Fruit fly (Drosophila melanogaster) whole organism, pupa: ENCODE measurements around the gene CG13926.

Source experiments
- CG10348 ChIP-seq: fragments of 200-800 bp; sonication (Bioruptor generic); IDR thresholded peaks from 2 replicates; pipeline ENCODE4 v1.3.6; 2022; ENCODE audit warnings: missing biosample characterization, missing genetic modification characterization
- CG12605 ChIP-seq: fragments of 200-800 bp; sonication (Bioruptor generic); IDR thresholded peaks from 2 replicates; pipeline ENCODE4 v1.3.6; 2022; ENCODE audit warnings: missing biosample characterization, missing genetic modification characterization
- CG13204 ChIP-seq: fragments of 200-800 bp; sonication (Bioruptor generic); optimal IDR thresholded peaks from 2 replicates; lab custom pipeline; 2018; ENCODE audit warnings: missing biosample characterization, mild to moderate bottlenecking, missing genetic modification characterization, moderate library complexity
- CG14655 ChIP-seq: fragments of 200-800 bp; sonication (Bioruptor generic); optimal IDR thresholded peaks from 3 replicates; lab custom pipeline; 2017; ENCODE audit warnings: mild to moderate bottlenecking, missing biosample characterization, missing genetic modification reagents, missing genetic modification characterization
- CG15710 ChIP-seq: fragments of 200-800 bp; sonication (Bioruptor generic); optimal IDR thresholded peaks from 2 replicates; lab custom pipeline; 2018; ENCODE audit warnings: missing biosample characterization, mild to moderate bottlenecking, missing genetic modification characterization, moderate library complexity
- CG17806 ChIP-seq: fragments of 200-800 bp; sonication (Bioruptor generic); optimal IDR thresholded peaks from 2 replicates; lab custom pipeline; 2018; ENCODE audit warnings: missing biosample characterization, mild to moderate bottlenecking, missing genetic modification characterization, moderate library complexity
- CG32121 ChIP-seq: fragments of 200-800 bp; sonication (Bioruptor generic); IDR thresholded peaks from 2 replicates; pipeline ENCODE4 v1.3.6; 2022; ENCODE audit warnings: missing biosample characterization, missing genetic modification characterization
- CG34367 ChIP-seq: fragments of 200-800 bp; sonication (Bioruptor generic); optimal IDR thresholded peaks from 2 replicates; lab custom pipeline; 2018; ENCODE audit warnings: missing biosample characterization, mild to moderate bottlenecking, missing genetic modification characterization
- CG4496 ChIP-seq: fragments of 200-800 bp; sonication (Bioruptor generic); IDR thresholded peaks from 3 replicates; pipeline ENCODE4 v1.3.6; 2022; ENCODE audit warnings: missing biosample characterization, missing genetic modification characterization
- CG8159 ChIP-seq: fragments of 200-800 bp; sonication (Bioruptor generic); optimal IDR thresholded peaks from 3 replicates; lab custom pipeline; 2018; ENCODE audit warnings: missing biosample characterization, mild to moderate bottlenecking, missing genetic modification characterization, moderate library complexity
- CG8301 ChIP-seq: fragments of 200-800 bp; sonication (Bioruptor generic); optimal IDR thresholded peaks from 2 replicates; lab custom pipeline; 2018; ENCODE audit warnings: missing biosample characterization, mild to moderate bottlenecking, missing genetic modification characterization
- CG9948 ChIP-seq: fragments of 200-800 bp; sonication (Bioruptor generic); optimal IDR thresholded peaks from 2 replicates; lab custom pipeline; 2018; ENCODE audit warnings: missing biosample characterization, mild to moderate bottlenecking, missing genetic modification characterization, moderate library complexity
- D1 ChIP-seq: fragments of 200-800 bp; sonication (Bioruptor generic); optimal IDR thresholded peaks from 2 replicates; lab custom pipeline; 2018; ENCODE audit warnings: missing biosample characterization, mild to moderate bottlenecking, missing genetic modification characterization, moderate library complexity
- EcR ChIP-seq: fragments of 200-800 bp; sonication (Bioruptor generic); optimal IDR thresholded peaks from 3 replicates; lab custom pipeline; 2019; ENCODE audit warnings: missing biosample characterization, missing genetic modification characterization, mild to moderate bottlenecking, moderate library complexity, missing genetic modification reagents
- Ets98B ChIP-seq: fragments of 200-800 bp; sonication (Bioruptor generic); IDR thresholded peaks from 2 replicates; pipeline ENCODE4 v1.3.6; 2022; ENCODE audit warnings: missing biosample characterization, missing genetic modification characterization
- Pif1A ChIP-seq: fragments of 200-800 bp; sonication (Bioruptor generic); optimal IDR thresholded peaks from 3 replicates; lab custom pipeline; 2016; ENCODE audit warnings: missing biosample characterization, missing genetic modification characterization
- Pif1B ChIP-seq: fragments of 200-800 bp; sonication (Bioruptor generic); optimal IDR thresholded peaks from 3 replicates; lab custom pipeline; 2016; ENCODE audit warnings: missing biosample characterization, missing genetic modification characterization
- Snoo ChIP-seq: fragments of 200-800 bp; sonication (Bioruptor generic); optimal IDR thresholded peaks from 3 replicates; lab custom pipeline; 2017; ENCODE audit warnings: missing biosample characterization, mild to moderate bottlenecking, missing genetic modification characterization, inconsistent platforms
- fd96Ca ChIP-seq: fragments of 200-800 bp; sonication (Bioruptor generic); IDR thresholded peaks from 3 replicates; pipeline ENCODE4 v1.3.6; 2022; ENCODE audit warnings: missing biosample characterization, missing genetic modification characterization
- gl ChIP-seq: fragments of 200-800 bp; sonication (Bioruptor generic); optimal IDR thresholded peaks from 2 replicates; lab custom pipeline; 2018; ENCODE audit warnings: missing biosample characterization, mild to moderate bottlenecking, missing genetic modification characterization
- rn ChIP-seq: fragments of 200-800 bp; sonication (Bioruptor generic); IDR thresholded peaks from 2 replicates; pipeline ENCODE4 v1.3.6; 2022; ENCODE audit warnings: missing biosample characterization, missing genetic modification characterization

CG13926 gene

dm6 chr3L:1592822-1593452 lies 25.0 kb downstream of the CG13926 start:
- TF ChIP-seq fd96Ca (GFP tag; lab: Robert Waterston, UW) (0 out of 3 replicates have a peak, but pooled peaks have one; percentile 23), Ets98B (peak; percentile 27; the same call in 1 of the 2 replicates), CG15710 (tag; lab: Kevin White, UChicago) (peak; percentile 4), Snoo (peak; percentile 23), CG13204 (GFP tag; lab: Kevin White, UChicago) (peak; percentile 52), CG34367 (tag; lab: Kevin White, UChicago) (no peak), CG10348 (GFP tag; lab: Robert Waterston, UW) (no peak), EcR (GFP tag; lab: Kevin White, UChicago) (peak; percentile 97), CG8301 (tag; lab: Kevin White, UChicago) (peak; percentile 47), Pif1B (GFP tag; lab: Kevin White, UChicago) (no peak), Pif1A (no peak), D1 (no peak), CG9948 (tag; lab: Kevin White, UChicago) (no peak), CG4496 (GFP tag; lab: Robert Waterston, UW) (0 out of 3 replicates have a peak, but pooled peaks have one; percentile 38), CG32121 (GFP tag; lab: Robert Waterston, UW) (no peak), CG14655 (no peak), CG8159 (tag; lab: Kevin White, UChicago) (no peak), gl (tag; lab: Kevin White, UChicago) (peak; percentile 33), CG17806 (tag; lab: Kevin White, UChicago) (no peak), CG12605 (GFP tag; lab: Robert Waterston, UW) (no peak; the same call in 1 of the 2 replicates), rn (GFP tag; lab: Robert Waterston, UW) (no peak)

dm6 chr3L:1591692-1592371 lies 26.1 kb downstream of the CG13926 start:
- TF ChIP-seq Pif1A, result peak; percentile 88
- peak; percentile 65; the same call in 1 of the 2 replicates for TF ChIP-seq CG32121 (GFP tag; lab: Robert Waterston, UW)
- TF ChIP-seq Ets98B, result peak; percentile 42; the same call in 1 of the 2 replicates
- TF ChIP-seq gl (tag; lab: Kevin White, UChicago), result peak; percentile 89
- peak; percentile 51 for TF ChIP-seq CG17806 (tag; lab: Kevin White, UChicago)
- peak; percentile 74 for TF ChIP-seq CG34367 (tag; lab: Kevin White, UChicago)
- TF ChIP-seq CG12605 (GFP tag; lab: Robert Waterston, UW), result no peak
- peak; percentile 32 for TF ChIP-seq EcR (GFP tag; lab: Kevin White, UChicago)
- peak; percentile 86 for TF ChIP-seq Snoo
- TF ChIP-seq fd96Ca (GFP tag; lab: Robert Waterston, UW), result peak; percentile 70; the same call in 2 of the 3 replicates
- peak; percentile 70 for TF ChIP-seq CG13204 (GFP tag; lab: Kevin White, UChicago)
- TF ChIP-seq CG4496 (GFP tag; lab: Robert Waterston, UW), result peak; percentile 85
- peak; percentile 43 for TF ChIP-seq CG9948 (tag; lab: Kevin White, UChicago)
- TF ChIP-seq CG15710 (tag; lab: Kevin White, UChicago), result peak; percentile 74
- TF ChIP-seq CG8159 (tag; lab: Kevin White, UChicago), result peak; percentile 75
- TF ChIP-seq CG10348 (GFP tag; lab: Robert Waterston, UW), result no peak
- no peak for TF ChIP-seq D1
- no peak for TF ChIP-seq rn (GFP tag; lab: Robert Waterston, UW)
- TF ChIP-seq Pif1B (GFP tag; lab: Kevin White, UChicago), result peak; percentile 85
- TF ChIP-seq CG14655, result peak; percentile 41
- peak; percentile 29 for TF ChIP-seq CG8301 (tag; lab: Kevin White, UChicago)
- TF ChIP-seq, all 21 proteins: peak for 17

dm6 chr3L:1590194-1590593 lies 27.8 kb downstream of the CG13926 start:
- TF ChIP-seq CG10348 (GFP tag; lab: Robert Waterston, UW), result no peak
- no peak for TF ChIP-seq CG17806 (tag; lab: Kevin White, UChicago)
- no peak for TF ChIP-seq Ets98B
- no peak for TF ChIP-seq Snoo
- no peak for TF ChIP-seq CG8159 (tag; lab: Kevin White, UChicago)
- TF ChIP-seq Pif1A, result no peak
- no peak for TF ChIP-seq CG32121 (GFP tag; lab: Robert Waterston, UW)
- no peak for TF ChIP-seq CG13204 (GFP tag; lab: Kevin White, UChicago)
- TF ChIP-seq CG9948 (tag; lab: Kevin White, UChicago), result no peak
- TF ChIP-seq D1, result no peak
- no peak for TF ChIP-seq CG14655
- no peak for TF ChIP-seq rn (GFP tag; lab: Robert Waterston, UW)
- TF ChIP-seq CG8301 (tag; lab: Kevin White, UChicago), result no peak
- no peak for TF ChIP-seq CG4496 (GFP tag; lab: Robert Waterston, UW)
- no peak for TF ChIP-seq fd96Ca (GFP tag; lab: Robert Waterston, UW)
- no peak for TF ChIP-seq CG15710 (tag; lab: Kevin White, UChicago)
- no peak for TF ChIP-seq gl (tag; lab: Kevin White, UChicago)
- no peak for TF ChIP-seq EcR (GFP tag; lab: Kevin White, UChicago)
- TF ChIP-seq CG12605 (GFP tag; lab: Robert Waterston, UW), result no peak

dm6 chr3L:1587140-1587849 lies 30.7 kb downstream of the CG13926 start:
- TF ChIP-seq EcR (GFP tag; lab: Kevin White, UChicago), result peak; percentile 4
- TF ChIP-seq CG8301 (tag; lab: Kevin White, UChicago), result peak; percentile 64
- TF ChIP-seq gl (tag; lab: Kevin White, UChicago), result peak; percentile 79
- peak; percentile 89 for TF ChIP-seq CG15710 (tag; lab: Kevin White, UChicago)
- TF ChIP-seq CG8159 (tag; lab: Kevin White, UChicago), result peak; percentile 85
- peak; percentile 70 for TF ChIP-seq Snoo
- peak; percentile 78 for TF ChIP-seq Pif1A
- peak; percentile 79 for TF ChIP-seq Pif1B (GFP tag; lab: Kevin White, UChicago)
- TF ChIP-seq rn (GFP tag; lab: Robert Waterston, UW), result peak; percentile 53
- TF ChIP-seq CG14655, result peak; percentile 72
- TF ChIP-seq CG17806 (tag; lab: Kevin White, UChicago), result peak; percentile 81
- TF ChIP-seq CG10348 (GFP tag; lab: Robert Waterston, UW), result 0 out of 2 replicates have a peak, but pooled peaks have one; percentile 53
- peak; percentile 79 for TF ChIP-seq CG32121 (GFP tag; lab: Robert Waterston, UW)
- TF ChIP-seq CG34367 (tag; lab: Kevin White, UChicago), result peak; percentile 85
- peak; percentile 47; the same call in 1 of the 2 replicates for TF ChIP-seq CG12605 (GFP tag; lab: Robert Waterston, UW)
- TF ChIP-seq Ets98B, result peak; percentile 80
- TF ChIP-seq fd96Ca (GFP tag; lab: Robert Waterston, UW), result peak; percentile 85
- peak; percentile 75 for TF ChIP-seq CG9948 (tag; lab: Kevin White, UChicago)
- TF ChIP-seq D1, result no peak
- peak; percentile 79 for TF ChIP-seq CG13204 (GFP tag; lab: Kevin White, UChicago)
- peak; percentile 86 for TF ChIP-seq CG4496 (GFP tag; lab: Robert Waterston, UW)
